Worm (Caenorhabditis elegans): ENCODE measurements around the gene W02B12.11.

The W02B12.11 gene

DNA sequence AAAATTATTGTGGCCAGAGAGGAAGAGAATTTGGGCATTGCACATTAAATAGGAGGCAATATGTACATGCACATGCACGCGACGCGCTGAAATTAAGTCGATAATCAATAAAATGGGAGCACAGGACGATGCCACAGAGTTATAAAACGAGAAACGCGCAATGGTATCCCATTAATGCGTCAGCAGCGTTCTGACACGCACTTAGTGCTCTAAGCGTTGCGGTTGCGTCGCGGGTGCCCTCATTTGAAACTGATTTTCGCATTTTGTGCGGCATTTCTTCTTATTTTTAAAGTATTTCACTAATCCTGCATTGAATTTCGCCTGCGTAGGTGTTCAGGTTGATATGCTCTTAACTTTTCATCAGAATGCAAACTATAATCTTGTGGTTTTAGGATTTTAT is 20.6 kb upstream of the W02B12.11 start, which contains the start of gene rsp-1 (continued):
- TF ChIP-seq ceh-44 (GFP tag; IDR thresholded peaks at IDR 0.05) (peak; percentile 62; the same call in 1 of the 2 replicates), madf-5 (GFP tag; IDR thresholded peaks at IDR 0.05) (no peak), jun-1 (tag; optimal IDR thresholded peaks at IDR 0.05) (peak; percentile 72), nhr-11 (tag; optimal IDR thresholded peaks at IDR 0.05) (peak; percentile 77), R02D3.7 (tag; optimal IDR thresholded peaks at IDR 0.05) (no peak), snpc-1.2 (GFP tag; IDR thresholded peaks at IDR 0.05) (peak; percentile 53; the same call in 1 of the 2 replicates), php-3 (GFP tag; IDR thresholded peaks at IDR 0.05) (peak; percentile 76), sdz-12 (GFP tag; optimal IDR thresholded peaks at IDR 0.05) (no peak), Y105C5A.15 (GFP tag; IDR thresholded peaks at IDR 0.05) (no peak), zfp-2 (tag; optimal IDR thresholded peaks at IDR 0.05) (peak; percentile 54), ceh-62 (tag; optimal IDR thresholded peaks at IDR 0.05) (no peak), F10B5.3 (tag; optimal IDR thresholded peaks at IDR 0.05) (peak; percentile 41), nhr-10 (tag; optimal IDR thresholded peaks at IDR 0.05) (no peak), D1046.2 (GFP tag; IDR thresholded peaks at IDR 0.05) (no peak), lin-29 (GFP tag; IDR thresholded peaks at IDR 0.05) (peak; percentile 64; the same call in 1 of the 2 replicates), nhr-28 (tag; optimal IDR thresholded peaks at IDR 0.05) (peak; percentile 79), zip-11 (GFP tag; IDR thresholded peaks at IDR 0.05) (no peak), daf-19 (GFP tag; conservative IDR thresholded peaks at IDR 0.05) (peak; percentile 81), ztf-7 (tag; optimal IDR thresholded peaks at IDR 0.05) (peak; percentile 23), T26A8.4 (GFP tag; IDR thresholded peaks at IDR 0.05) (peak; percentile 84), mxl-3 (GFP tag; optimal IDR thresholded peaks at IDR 0.05) (peak; percentile 78), F37D6.2 (tag; optimal IDR thresholded peaks at IDR 0.05) (peak; percentile 78), daf-12 (tag; optimal IDR thresholded peaks at IDR 0.05) (no peak), cey-2 (tag; optimal IDR thresholded peaks at IDR 0.05; ENCODE audit: borderline replicate concordance, insufficient read depth) (no peak), T20F7.1 (GFP tag; optimal IDR thresholded peaks at IDR 0.05) (peak; percentile 90), egl-43 (GFP tag; IDR thresholded peaks at IDR 0.05) (peak; percentile 73; the same call in 1 of the 2 replicates), ctbp-1 (GFP tag; IDR thresholded peaks at IDR 0.05) (peak; percentile 61; the same call in 1 of the 2 replicates), vab-7 (GFP tag; IDR thresholded peaks at IDR 0.05) (peak; percentile 46; the same call in 1 of the 2 replicates), ztf-11 (tag; optimal IDR thresholded peaks at IDR 0.05) (no peak), lin-15B (tag; optimal IDR thresholded peaks at IDR 0.05) (no peak), lin-13 (GFP tag; optimal IDR thresholded peaks at IDR 0.05) (peak; percentile 93), dve-1 (tag; optimal IDR thresholded peaks at IDR 0.05; ENCODE audit: insufficient read depth) (peak; percentile 97), dmd-9 (GFP tag; IDR thresholded peaks at IDR 0.05) (peak; percentile 83), F49E8.2 (tag; optimal IDR thresholded peaks at IDR 0.05; ENCODE audit: borderline replicate concordance) (peak; percentile 34), set-16 (GFP tag; IDR thresholded peaks at IDR 0.05) (0 out of 2 replicates have a peak, but pooled peaks have one; percentile 7), ceh-32 (tag; optimal IDR thresholded peaks at IDR 0.05; ENCODE audit: poor library complexity) (no peak), nhr-111 (GFP tag; optimal IDR thresholded peaks at IDR 0.05) (no peak), lim-7 (GFP tag; IDR thresholded peaks at IDR 0.05) (no peak), Y75B8A.6 (GFP tag; IDR thresholded peaks at IDR 0.05) (no peak), lin-39 (tag; optimal IDR thresholded peaks at IDR 0.05) (no peak), nhr-237 (tag; optimal IDR thresholded peaks at IDR 0.05) (no peak), nhr-41 (GFP tag; IDR thresholded peaks at IDR 0.05) (no peak), fkh-10 (GFP tag; optimal IDR thresholded peaks at IDR 0.05) (peak; percentile 60), mep-1 (tag; optimal IDR thresholded peaks at IDR 0.05) (peak; percentile 95), aly-2 (tag; optimal IDR thresholded peaks at IDR 0.05) (no peak), hlh-30 (tag; optimal IDR thresholded peaks at IDR 0.05; ENCODE audit: insufficient read depth) (peak; percentile 85), saeg-2 (GFP tag; IDR thresholded peaks at IDR 0.05) (no peak), nhr-48 (tag; optimal IDR thresholded peaks at IDR 0.05) (peak; percentile 82), ceh-82 (tag; optimal IDR thresholded peaks at IDR 0.05) (no peak), zag-1 (tag; optimal IDR thresholded peaks at IDR 0.05) (no peak), nhr-42 (GFP tag; IDR thresholded peaks at IDR 0.05) (peak; percentile 89)
